Fruit fly (Drosophila melanogaster): ENCODE results near the gene CG11162.

Gene CG11162

DNA sequence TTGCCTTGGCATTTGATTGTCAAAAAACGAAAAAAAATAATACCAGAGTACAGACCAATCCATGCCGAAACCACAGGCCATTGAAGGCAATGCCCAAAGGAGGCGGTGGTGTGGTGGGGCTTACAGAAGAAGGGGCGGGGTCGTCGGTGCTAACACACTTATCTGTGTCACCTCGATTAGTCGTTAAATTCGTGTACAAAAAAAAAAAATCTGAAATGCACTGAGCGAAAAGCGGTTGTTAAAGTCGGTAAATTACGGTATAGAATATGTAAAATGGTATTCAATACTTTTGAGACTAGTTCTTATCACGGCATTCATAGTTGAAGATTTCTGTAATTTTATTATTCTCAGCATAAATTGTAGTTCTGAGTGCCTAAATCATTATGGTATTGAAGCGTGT is 32.7 kb upstream of the CG11162 start (continued):
- no peak for TF ChIP-seq tio (GFP tag; optimal IDR thresholded peaks at IDR 0.05)
- TF ChIP-seq CG2116 (GFP tag; optimal IDR thresholded peaks at IDR 0.05) = no peak
- TF ChIP-seq da (GFP tag; optimal IDR thresholded peaks at IDR 0.05) = peak; percentile 5
- TF ChIP-seq CG32767 (GFP tag; IDR thresholded peaks at IDR 0.05) = 0 out of 2 replicates have a peak, but pooled peaks have one; percentile 16
- TF ChIP-seq rib (GFP tag; IDR thresholded peaks at IDR 0.05) = no peak
- TF ChIP-seq Doc3 (GFP tag; IDR thresholded peaks at IDR 0.05; ENCODE audit: partially characterized antibody) = no peak
- peak; percentile 45 for TF ChIP-seq PHDP (tag; optimal IDR thresholded peaks at IDR 0.05)
- no peak for TF ChIP-seq CG1529 (GFP tag; optimal IDR thresholded peaks at IDR 0.05)
- 0 out of 2 replicates have a peak, but pooled peaks have one; percentile 16 for TF ChIP-seq CG16779 (GFP tag; IDR thresholded peaks at IDR 0.05)
- peak; percentile 71; the same call in 1 of the 2 replicates for TF ChIP-seq Atf6 (GFP tag; IDR thresholded peaks at IDR 0.05)
- no peak for TF ChIP-seq Kr (GFP tag; optimal IDR thresholded peaks at IDR 0.05)
- TF ChIP-seq hbn (GFP tag; IDR thresholded peaks at IDR 0.05; ENCODE audit: partially characterized antibody) = no peak
- peak; percentile 32 for TF ChIP-seq lilli (GFP tag; optimal IDR thresholded peaks at IDR 0.05)
- TF ChIP-seq scrt (GFP tag; optimal IDR thresholded peaks at IDR 0.05) = no peak
- TF ChIP-seq jumu (GFP tag; optimal IDR thresholded peaks at IDR 0.05) = peak; percentile 21
- peak; percentile 34 for TF ChIP-seq tin (GFP tag; optimal IDR thresholded peaks at IDR 0.05)
- peak; percentile 71 for TF ChIP-seq ftz-f1 (GFP tag; optimal IDR thresholded peaks at IDR 0.05)
- no peak for TF ChIP-seq CG8290 (GFP tag; optimal IDR thresholded peaks at IDR 0.05)
- TF ChIP-seq CG8290 (tag; optimal IDR thresholded peaks at IDR 0.05) = peak in 1 of 2 experiments; percentile 37
- no peak for TF ChIP-seq Neu2 (GFP tag; optimal IDR thresholded peaks at IDR 0.05; ENCODE audit: borderline replicate concordance)
- TF ChIP-seq wek (GFP tag; optimal IDR thresholded peaks at IDR 0.05) = no peak
- TF ChIP-seq CG6683 (GFP tag; optimal IDR thresholded peaks at IDR 0.05) = no peak
- TF ChIP-seq seq (GFP tag; IDR thresholded peaks at IDR 0.05) = no peak
- TF ChIP-seq CG10267 (tag; optimal IDR thresholded peaks at IDR 0.05) = peak; percentile 46
- TF ChIP-seq CG12071 (GFP tag; optimal IDR thresholded peaks at IDR 0.05) = peak; percentile 48
- TF ChIP-seq CG8089 (GFP tag; optimal IDR thresholded peaks at IDR 0.05) = peak; percentile 46
- TF ChIP-seq cas (GFP tag; IDR thresholded peaks at IDR 0.05) = no peak
- no peak for TF ChIP-seq lov (optimal IDR thresholded peaks at IDR 0.05)
- no peak for TF ChIP-seq lov (GFP tag; IDR thresholded peaks at IDR 0.05)
- no peak for TF ChIP-seq ken (GFP tag; IDR thresholded peaks at IDR 0.05)
- TF ChIP-seq CG16813 (GFP tag; IDR thresholded peaks at IDR 0.05; ENCODE audit: partially characterized antibody) = no peak
- TF ChIP-seq nerfin-2 (GFP tag; IDR thresholded peaks at IDR 0.05; ENCODE audit: partially characterized antibody) = no peak
- TF ChIP-seq Dref (GFP tag; IDR thresholded peaks at IDR 0.05) = no peak
- no peak for TF ChIP-seq CG4617 (GFP tag; optimal IDR thresholded peaks at IDR 0.05; ENCODE audit: borderline replicate concordance)
- TF ChIP-seq CG2875 (GFP tag; optimal IDR thresholded peaks at IDR 0.05) = peak; percentile 47
- no peak for TF ChIP-seq Sry-δ (GFP tag; optimal IDR thresholded peaks at IDR 0.05)
- TF ChIP-seq GATAe (GFP tag; conservative IDR thresholded peaks at IDR 0.05) = no peak
- no peak; the same call in 2 of the 3 replicates for TF ChIP-seq CG14050 (GFP tag; IDR thresholded peaks at IDR 0.05)
- no peak for TF ChIP-seq salm (tag; optimal IDR thresholded peaks at IDR 0.05)
- TF ChIP-seq ATbp (GFP tag; optimal IDR thresholded peaks at IDR 0.05) = peak; percentile 25
- peak; percentile 51 for TF ChIP-seq Meics (GFP tag; optimal IDR thresholded peaks at IDR 0.05)
- peak; percentile 67 for TF ChIP-seq dmrt99B (tag; optimal IDR thresholded peaks at IDR 0.05)
- TF ChIP-seq fd3F (GFP tag; optimal IDR thresholded peaks at IDR 0.05) = peak; percentile 30
- no peak for TF ChIP-seq Opbp (GFP tag; IDR thresholded peaks at IDR 0.05; ENCODE audit: partially characterized antibody)
- 0 out of 2 replicates have a peak, but pooled peaks have one; percentile 59 for TF ChIP-seq chm (GFP tag; IDR thresholded peaks at IDR 0.05)
- TF ChIP-seq cg (GFP tag; optimal IDR thresholded peaks at IDR 0.05) = no peak
- TF ChIP-seq pho (GFP tag; optimal IDR thresholded peaks at IDR 0.05) = no peak
- TF ChIP-seq CG6765 (GFP tag; optimal IDR thresholded peaks at IDR 0.05) = no peak
- peak; percentile 87 for TF ChIP-seq Med (GFP tag)
- TF ChIP-seq Gsc (GFP tag; IDR thresholded peaks at IDR 0.05) = no peak
- peak; percentile 66; the same call in 2 of the 3 replicates for TF ChIP-seq ase (GFP tag; IDR thresholded peaks at IDR 0.05)
